Fruit fly (Drosophila melanogaster) whole organism, embryonic: ENCODE measurements around the gene CG12024.

Source experiments
- CG12219 ChIP-seq: fragments of 200-800 bp; sonication (Bioruptor generic); optimal IDR thresholded peaks from 3 replicates; lab custom pipeline; 2018; ENCODE audit warnings: missing biosample characterization, mild to moderate bottlenecking, missing genetic modification characterization
- CG1233 ChIP-seq: fragments of 200-800 bp; sonication (Bioruptor generic); optimal IDR thresholded peaks from 4 replicates; lab custom pipeline; 2018; ENCODE audit warnings: missing biosample characterization, mild to moderate bottlenecking, missing genetic modification characterization
- CG12769 ChIP-seq: fragments of 200-800 bp; sonication (Bioruptor generic); optimal IDR thresholded peaks from 2 replicates; lab custom pipeline; 2019; ENCODE audit warnings: missing biosample characterization, mild to moderate bottlenecking, missing genetic modification characterization, moderate library complexity
- CG17385 ChIP-seq: fragments of 200-800 bp; sonication (Bioruptor generic); optimal IDR thresholded peaks from 3 replicates; lab custom pipeline; 2018; ENCODE audit warnings: missing biosample characterization, mild to moderate bottlenecking, missing genetic modification characterization
- CG2678 ChIP-seq: fragments of 200-800 bp; sonication (Bioruptor generic); optimal IDR thresholded peaks from 3 replicates; lab custom pipeline; 2019; ENCODE audit warnings: missing biosample characterization, mild to moderate bottlenecking, missing genetic modification characterization, moderate library complexity
- CG2889 ChIP-seq: fragments of 200-800 bp; sonication (Bioruptor generic); IDR thresholded peaks from 3 replicates; pipeline ENCODE4 v1.3.6; 2022; ENCODE audit warnings: missing biosample characterization, missing genetic modification characterization
- CG30431 ChIP-seq: fragments of 200-800 bp; sonication (Bioruptor generic); optimal IDR thresholded peaks from 2 replicates; lab custom pipeline; 2017; ENCODE audit warnings: missing biosample characterization, missing genetic modification characterization
- CG31224 ChIP-seq: fragments of 200-800 bp; sonication (Bioruptor generic); IDR thresholded peaks from 2 replicates; pipeline ENCODE4 v1.3.6; 2022; ENCODE audit warnings: missing biosample characterization, missing genetic modification characterization
- CG31388 ChIP-seq: fragments of 200-800 bp; sonication (Bioruptor generic); optimal IDR thresholded peaks from 2 replicates; lab custom pipeline; 2016; ENCODE audit warnings: missing biosample characterization, missing genetic modification characterization
- CG32767 ChIP-seq: fragments of 200-800 bp; sonication (Bioruptor generic); IDR thresholded peaks from 2 replicates; pipeline ENCODE4 v1.3.6; 2022; ENCODE audit warnings: missing biosample characterization, missing genetic modification characterization
- CG34376 ChIP-seq: fragments of 200-800 bp; sonication (Bioruptor generic); optimal IDR thresholded peaks from 2 replicates; lab custom pipeline; 2018; ENCODE audit warnings: missing biosample characterization, mild to moderate bottlenecking, missing genetic modification characterization
- CG42726 ChIP-seq: fragments of 200-800 bp; sonication (Bioruptor generic); IDR thresholded peaks from 2 replicates; pipeline ENCODE4 v1.3.6; 2022; ENCODE audit warnings: missing biosample characterization, missing genetic modification characterization; ENCODE audit not compliant: partially characterized antibody
- CG4707 ChIP-seq: fragments of 200-800 bp; sonication (Bioruptor generic); optimal IDR thresholded peaks from 2 replicates; lab custom pipeline; 2018; ENCODE audit warnings: missing biosample characterization, mild to moderate bottlenecking, missing genetic modification characterization, moderate library complexity
- CG4820 ChIP-seq: fragments of 200-800 bp; sonication (Bioruptor generic); optimal IDR thresholded peaks from 3 replicates; lab custom pipeline; 2016; ENCODE audit warnings: missing biosample characterization, missing genetic modification characterization
- CG6765 ChIP-seq: fragments of 200-800 bp; sonication (Bioruptor generic); optimal IDR thresholded peaks from 3 replicates; lab custom pipeline; 2017; ENCODE audit warnings: missing biosample characterization, mild to moderate bottlenecking, missing genetic modification characterization
- CG7372 ChIP-seq: fragments of 200-800 bp; sonication (Bioruptor generic); IDR thresholded peaks from 2 replicates; pipeline ENCODE4 v1.3.6; 2022; ENCODE audit warnings: missing biosample characterization, missing genetic modification characterization
- CG8388 ChIP-seq: fragments of 200-800 bp; sonication (Bioruptor generic); optimal IDR thresholded peaks from 2 replicates; lab custom pipeline; 2019; ENCODE audit warnings: missing biosample characterization, mild to moderate bottlenecking, missing genetic modification characterization, moderate library complexity
- CG9876 ChIP-seq: fragments of 200-800 bp; sonication (Bioruptor generic); optimal IDR thresholded peaks from 2 replicates; lab custom pipeline; 2016; ENCODE audit warnings: missing biosample characterization, missing genetic modification characterization
- CTCF ChIP-seq: fragments of 200-800 bp; sonication (Bioruptor generic); optimal IDR thresholded peaks from 2 replicates; lab custom pipeline; 2017; ENCODE audit warnings: missing biosample characterization, mild to moderate bottlenecking, missing genetic modification characterization, moderate library complexity
- Doc2 ChIP-seq: fragments of 200-800 bp; sonication (Bioruptor generic); IDR thresholded peaks from 2 replicates; pipeline ENCODE4 v1.3.6; 2022; ENCODE audit warnings: missing biosample characterization, missing genetic modification characterization
- ERR ChIP-seq: fragments of 200-800 bp; sonication (Bioruptor generic); optimal IDR thresholded peaks from 2 replicates; lab custom pipeline; 2016; ENCODE audit warnings: missing biosample characterization, missing genetic modification characterization
- Ets97D ChIP-seq: fragments of 200-800 bp; sonication (Bioruptor generic); optimal IDR thresholded peaks from 3 replicates; lab custom pipeline; 2016; ENCODE audit warnings: missing biosample characterization, missing genetic modification characterization
- HLH3B ChIP-seq: fragments of 200-800 bp; sonication (Bioruptor generic); IDR thresholded peaks from 2 replicates; pipeline ENCODE4 v1.3.6; 2022; ENCODE audit warnings: missing biosample characterization, missing genetic modification characterization
- MTF-1 ChIP-seq: fragments of 200-800 bp; sonication (Bioruptor generic); optimal IDR thresholded peaks from 2 replicates; lab custom pipeline; 2018; ENCODE audit warnings: missing biosample characterization, mild to moderate bottlenecking, missing genetic modification characterization, borderline replicate concordance
- NC2β ChIP-seq: fragments of 200-800 bp; sonication (Bioruptor generic); optimal IDR thresholded peaks from 2 replicates; lab custom pipeline; 2016; ENCODE audit warnings: missing biosample characterization, missing genetic modification characterization
- Nf-YA ChIP-seq: fragments of 200-800 bp; sonication (Bioruptor generic); IDR thresholded peaks from 2 replicates; pipeline ENCODE4 v1.3.6; 2022; ENCODE audit warnings: missing biosample characterization, missing genetic modification characterization
- Pdp1 ChIP-seq, 2 experiments: fragments of 200-800 bp; sonication (Bioruptor generic); optimal IDR thresholded peaks; 3 replicates each; lab custom pipeline; 2016; ENCODE audit warnings: missing biosample characterization in 2 of 2, missing genetic modification characterization in 2 of 2, mild to moderate bottlenecking in 1 of 2, moderate library complexity in 1 of 2
- Sry-δ ChIP-seq: fragments of 200-800 bp; sonication (Bioruptor generic); optimal IDR thresholded peaks from 2 replicates; lab custom pipeline; 2016; ENCODE audit warnings: missing biosample characterization, missing genetic modification characterization
- Ssrp ChIP-seq: fragments of 200-800 bp; sonication (Bioruptor generic); optimal IDR thresholded peaks from 2 replicates; lab custom pipeline; 2018; ENCODE audit warnings: missing biosample characterization, mild to moderate bottlenecking, missing genetic modification characterization, moderate library complexity
- ato ChIP-seq: fragments of 200-800 bp; sonication (Bioruptor generic); IDR thresholded peaks from 2 replicates; pipeline ENCODE4 v1.3.6; 2022; ENCODE audit warnings: missing biosample characterization, missing genetic modification characterization; ENCODE audit not compliant: partially characterized antibody
- cg ChIP-seq: fragments of 200-800 bp; sonication (Bioruptor generic); optimal IDR thresholded peaks from 3 replicates; lab custom pipeline; 2019; ENCODE audit warnings: missing biosample characterization, mild to moderate bottlenecking, missing genetic modification characterization, moderate library complexity
- crol ChIP-seq: fragments of 200-800 bp; sonication (Bioruptor generic); IDR thresholded peaks from 2 replicates; pipeline ENCODE4 v1.3.6; 2022; ENCODE audit warnings: missing biosample characterization, missing genetic modification characterization
- dysf ChIP-seq: fragments of 200-800 bp; sonication (Bioruptor generic); IDR thresholded peaks from 3 replicates; pipeline ENCODE4 v1.3.6; 2022; ENCODE audit warnings: missing biosample characterization, missing genetic modification characterization
- fru ChIP-seq: fragments of >200 bp; optimal IDR thresholded peaks from 2 replicates; lab custom pipeline; 2017
- gem ChIP-seq: fragments of 200-800 bp; sonication (Bioruptor generic); optimal IDR thresholded peaks from 2 replicates; lab custom pipeline; 2019; ENCODE audit warnings: missing biosample characterization, mild to moderate bottlenecking, missing genetic modification characterization, moderate library complexity
- her ChIP-seq: fragments of 200-800 bp; sonication (Bioruptor generic); optimal IDR thresholded peaks from 2 replicates; lab custom pipeline; 2016; ENCODE audit warnings: missing biosample characterization, missing genetic modification characterization
- hth ChIP-seq: fragments of >200 bp; optimal IDR thresholded peaks from 2 replicates; lab custom pipeline; 2017; ENCODE audit warnings: inconsistent platforms
- nom ChIP-seq: fragments of 200-800 bp; sonication (Bioruptor generic); optimal IDR thresholded peaks from 2 replicates; lab custom pipeline; 2017; ENCODE audit warnings: missing biosample characterization, missing genetic modification characterization, mild to moderate bottlenecking, moderate library complexity, missing genetic modification reagents
- org-1 ChIP-seq: fragments of 200-800 bp; sonication (Bioruptor generic); optimal IDR thresholded peaks from 2 replicates; lab custom pipeline; 2017; ENCODE audit warnings: missing biosample characterization, missing genetic modification characterization
- otp ChIP-seq: fragments of 200-800 bp; sonication (Bioruptor generic); IDR thresholded peaks from 3 replicates; pipeline ENCODE4, ENCODE4 v1.3.6; 2022; ENCODE audit warnings: missing biosample characterization, missing genetic modification characterization
- phol ChIP-seq: fragments of 200-800 bp; sonication (Bioruptor generic); optimal IDR thresholded peaks from 3 replicates; lab custom pipeline; 2018; ENCODE audit warnings: missing biosample characterization, mild to moderate bottlenecking, missing genetic modification characterization, moderate library complexity
- pros ChIP-seq: fragments of 200-800 bp; sonication (Bioruptor generic); optimal IDR thresholded peaks from 3 replicates; lab custom pipeline; 2019; ENCODE audit warnings: missing biosample characterization, mild to moderate bottlenecking, missing genetic modification characterization, moderate library complexity
- rib ChIP-seq: fragments of 200-800 bp; sonication (Bioruptor generic); IDR thresholded peaks from 2 replicates; pipeline ENCODE4 v1.3.6; 2022; ENCODE audit warnings: missing biosample characterization, missing genetic modification characterization
- sc ChIP-seq, 3 experiments: fragments of >200 bp in 2 of 3; fragments of 200-800 bp in 1 of 3; sonication (Bioruptor generic) in 1 of 3; optimal IDR thresholded peaks; 2 replicates in 2 of 3; 3 replicates in 1 of 3; lab custom pipeline; 2017; ENCODE audit warnings: mild to moderate bottlenecking in 1 of 3, missing biosample characterization in 1 of 3, missing genetic modification characterization in 1 of 3, missing genetic modification reagents in 1 of 3
- sens-2 ChIP-seq: fragments of 200-800 bp; sonication (Bioruptor generic); IDR thresholded peaks from 2 replicates; pipeline ENCODE4 v1.3.6; 2022; ENCODE audit warnings: missing biosample characterization, missing genetic modification characterization
- so ChIP-seq: fragments of 200-800 bp; sonication (Bioruptor generic); IDR thresholded peaks from 3 replicates; pipeline ENCODE4 v1.3.6; 2022; ENCODE audit warnings: missing biosample characterization, missing genetic modification characterization
- sr ChIP-seq: fragments of 200-800 bp; sonication (Bioruptor generic); IDR thresholded peaks from 3 replicates; pipeline ENCODE4 v1.3.6; 2022; ENCODE audit warnings: missing biosample characterization, missing genetic modification characterization
- ssp ChIP-seq: fragments of 200-800 bp; sonication (Bioruptor generic); IDR thresholded peaks from 2 replicates; pipeline ENCODE4 v1.3.6; 2022; ENCODE audit warnings: missing biosample characterization, missing genetic modification characterization
- unpg ChIP-seq: fragments of 200-800 bp; sonication (Bioruptor generic); optimal IDR thresholded peaks from 3 replicates; lab custom pipeline; 2018; ENCODE audit warnings: missing biosample characterization, mild to moderate bottlenecking, missing genetic modification characterization, moderate library complexity
- zf30C ChIP-seq: fragments of 200-800 bp; sonication (Bioruptor generic); optimal IDR thresholded peaks from 3 replicates; lab custom pipeline; 2018; ENCODE audit warnings: missing biosample characterization, mild to moderate bottlenecking, missing genetic modification characterization

The CG12024 gene

DNA sequence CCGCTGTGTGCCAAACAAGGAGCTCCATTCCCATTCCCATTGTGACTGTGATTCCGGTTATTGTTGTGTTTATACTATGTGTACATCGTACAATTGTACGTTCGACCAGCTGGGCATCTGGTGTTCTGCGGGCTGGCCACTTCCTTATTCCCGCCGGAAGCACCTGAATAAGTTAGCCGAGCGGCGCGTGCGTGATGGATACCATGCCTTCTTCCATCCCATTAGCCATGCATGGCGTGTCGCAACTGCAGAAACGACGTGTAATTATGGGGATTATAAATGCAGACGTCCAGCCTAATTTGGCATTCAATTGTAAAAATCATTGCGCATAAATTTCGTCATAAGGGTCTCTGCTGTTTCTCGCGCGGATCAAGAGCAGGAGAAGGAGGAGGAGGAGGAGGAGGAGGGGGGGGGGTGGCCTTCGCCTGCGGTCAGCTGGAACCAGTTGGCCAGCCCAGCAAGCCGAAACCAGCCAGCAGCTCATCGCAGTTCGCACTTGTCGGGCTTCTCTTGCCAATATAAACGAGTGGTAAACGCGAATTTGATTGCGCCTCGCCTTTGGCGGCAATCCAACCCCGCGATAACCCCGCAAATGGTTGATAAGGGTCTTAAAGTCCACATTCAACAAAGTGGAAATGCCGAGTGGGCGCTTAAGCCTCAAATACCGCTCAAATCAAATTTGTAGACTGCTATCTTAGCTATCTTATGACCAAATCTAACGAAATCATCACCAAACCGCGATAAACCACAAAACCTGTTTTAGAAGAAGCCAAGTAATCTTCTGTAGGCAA, 9.3 kb downstream of the CG12024 start:
- TF ChIP-seq Doc2 (no peak), sens-2 (no peak), phol (no peak), sc (optimal IDR thresholded peaks at IDR 0.05; lab: Kevin White, UChicago) (no peak), sc (GFP tag; optimal IDR thresholded peaks at IDR 0.05; lab: Kevin White, UChicago) (no peak), CG8388 (GFP tag; lab: Kevin White, UChicago) (no peak), CG7372 (no peak), ato (GFP tag; lab: Robert Waterston, UW) (no peak), CTCF (GFP tag; lab: Kevin White, UChicago) (no peak), gem (tag; lab: Kevin White, UChicago) (no peak), so (GFP tag; lab: Robert Waterston, UW) (no peak), zf30C (GFP tag; lab: Kevin White, UChicago) (no peak), her (GFP tag; lab: Kevin White, UChicago) (no peak), rib (GFP tag; lab: Robert Waterston, UW) (peak; percentile 35; the same call in 1 of the 2 replicates), CG30431 (GFP tag; lab: Kevin White, UChicago) (no peak), CG12219 (no peak), pros (GFP tag; lab: Kevin White, UChicago) (no peak), ERR (no peak), CG17385 (GFP tag; lab: Kevin White, UChicago) (no peak), org-1 (GFP tag; lab: Kevin White, UChicago) (no peak), Sry-δ (GFP tag; lab: Kevin White, UChicago) (no peak), CG31224 (GFP tag; lab: Robert Waterston, UW) (no peak), dysf (0 out of 3 replicates have a peak, but pooled peaks have one; percentile 30), hth (lab: Kevin White, UChicago) (no peak), NC2β (GFP tag; lab: Kevin White, UChicago) (no peak), CG1233 (GFP tag; lab: Kevin White, UChicago) (no peak), ssp (GFP tag; lab: Robert Waterston, UW) (no peak), Nf-YA (GFP tag; lab: Robert Waterston, UW) (0 out of 2 replicates have a peak, but pooled peaks have one; percentile 19), CG31388 (no peak), Pdp1 (GFP tag; optimal IDR thresholded peaks at IDR 0.05; lab: Kevin White, UChicago) (no peak), otp (GFP tag; lab: Robert Waterston, UW) (no peak), Ssrp (tag; lab: Kevin White, UChicago) (no peak), sr (GFP tag; lab: Robert Waterston, UW) (no peak), CG9876 (GFP tag; lab: Kevin White, UChicago) (no peak), fru (no peak), CG2889 (GFP tag; lab: Robert Waterston, UW) (0 out of 3 replicates have a peak, but pooled peaks have one; percentile 30), MTF-1 (no peak), crol (peak; percentile 59), CG32767 (GFP tag; lab: Robert Waterston, UW) (no peak), CG12769 (peak; percentile 17), CG6765 (no peak), HLH3B (GFP tag; lab: Robert Waterston, UW) (no peak), nom (GFP tag; lab: Kevin White, UChicago) (peak; percentile 69), CG2678 (tag; lab: Kevin White, UChicago) (no peak), unpg (no peak), CG34376 (GFP tag; lab: Kevin White, UChicago) (peak; percentile 14), CG4707 (GFP tag; lab: Kevin White, UChicago) (no peak), cg (GFP tag; lab: Kevin White, UChicago) (no peak), CG4820 (GFP tag; lab: Kevin White, UChicago) (no peak), CG42726 (GFP tag; lab: Robert Waterston, UW) (no peak), Ets97D (GFP tag; lab: Kevin White, UChicago) (no peak)
